Fruit fly (Drosophila melanogaster) whole organism, embryonic: ENCODE measurements around the gene MED14.

ENCODE experiments used
- Adf1 ChIP-seq: fragments of 200-800 bp; sonication (Bioruptor generic); IDR thresholded peaks from 2 replicates; pipeline ENCODE4 v1.3.6; 2022; ENCODE audit warnings: missing biosample characterization, missing genetic modification characterization
- Bteb2 ChIP-seq: fragments of 200-800 bp; sonication (Bioruptor generic); optimal IDR thresholded peaks from 2 replicates; lab custom pipeline; 2016; ENCODE audit warnings: missing biosample characterization, missing genetic modification characterization
- CG10267 ChIP-seq: fragments of 200-800 bp; sonication (Bioruptor generic); optimal IDR thresholded peaks from 2 replicates; lab custom pipeline; 2018; ENCODE audit warnings: missing biosample characterization, mild to moderate bottlenecking, missing genetic modification characterization, moderate library complexity
- CG10366 ChIP-seq: fragments of 200-800 bp; sonication (Bioruptor generic); IDR thresholded peaks from 2 replicates; pipeline ENCODE4 v1.3.6; 2022; ENCODE audit warnings: missing biosample characterization, missing genetic modification characterization
- CG12071 ChIP-seq: fragments of 200-800 bp; sonication (Bioruptor generic); optimal IDR thresholded peaks from 3 replicates; lab custom pipeline; 2018; ENCODE audit warnings: missing biosample characterization, mild to moderate bottlenecking, missing genetic modification characterization
- CG12659 ChIP-seq: fragments of 200-800 bp; sonication (Bioruptor generic); optimal IDR thresholded peaks from 3 replicates; lab custom pipeline; 2017; ENCODE audit warnings: mild to moderate bottlenecking, missing biosample characterization, missing genetic modification reagents, missing genetic modification characterization
- CG13287 ChIP-seq: fragments of 200-800 bp; sonication (Bioruptor generic); IDR thresholded peaks from 2 replicates; pipeline ENCODE4 v1.3.6; 2022; ENCODE audit warnings: missing biosample characterization, missing genetic modification characterization; ENCODE audit not compliant: partially characterized antibody
- CG14667 ChIP-seq: fragments of 200-800 bp; sonication (Bioruptor generic); IDR thresholded peaks from 2 replicates; pipeline ENCODE4 v1.3.6; 2022; ENCODE audit warnings: missing biosample characterization, missing genetic modification characterization
- CG15269 ChIP-seq: fragments of 200-800 bp; sonication (Bioruptor generic); optimal IDR thresholded peaks from 2 replicates; lab custom pipeline; 2018; ENCODE audit warnings: missing biosample characterization, mild to moderate bottlenecking, missing genetic modification characterization, moderate library complexity
- CG32532 ChIP-seq: fragments of 200-800 bp; sonication (Bioruptor generic); IDR thresholded peaks from 2 replicates; pipeline ENCODE4 v1.3.6; 2022; ENCODE audit warnings: missing biosample characterization, missing genetic modification characterization
- CG42726 ChIP-seq: fragments of 200-800 bp; sonication (Bioruptor generic); IDR thresholded peaks from 2 replicates; pipeline ENCODE4 v1.3.6; 2022; ENCODE audit warnings: missing biosample characterization, missing genetic modification characterization; ENCODE audit not compliant: partially characterized antibody
- CG4404 ChIP-seq: fragments of 200-800 bp; sonication (Bioruptor generic); IDR thresholded peaks from 2 replicates; pipeline ENCODE4 v1.3.6; 2022; ENCODE audit warnings: missing biosample characterization, missing genetic modification characterization
- CG4617 ChIP-seq: fragments of 200-800 bp; sonication (Bioruptor generic); optimal IDR thresholded peaks from 3 replicates; lab custom pipeline; 2016; ENCODE audit warnings: missing biosample characterization, missing genetic modification characterization, borderline replicate concordance
- CG4854 ChIP-seq: fragments of 200-800 bp; sonication (Bioruptor generic); optimal IDR thresholded peaks from 2 replicates; lab custom pipeline; 2016; ENCODE audit warnings: missing biosample characterization, missing genetic modification characterization, inconsistent platforms
- CG6791 ChIP-seq: fragments of 200-800 bp; sonication (Bioruptor generic); IDR thresholded peaks from 3 replicates; pipeline ENCODE4 v1.3.6; 2022; ENCODE audit warnings: missing biosample characterization, missing genetic modification characterization; ENCODE audit not compliant: partially characterized antibody
- CG7839 ChIP-seq: fragments of 200-800 bp; sonication (Bioruptor generic); optimal IDR thresholded peaks from 3 replicates; lab custom pipeline; 2018; ENCODE audit warnings: missing biosample characterization, mild to moderate bottlenecking, missing genetic modification characterization, moderate library complexity
- CG9437 ChIP-seq: fragments of 200-800 bp; sonication (Bioruptor generic); optimal IDR thresholded peaks from 2 replicates; lab custom pipeline; 2018; ENCODE audit warnings: missing biosample characterization, mild to moderate bottlenecking, missing genetic modification characterization
- E2f1 ChIP-seq: fragments of 200-800 bp; sonication (Bioruptor generic); IDR thresholded peaks from 2 replicates; pipeline ENCODE4 v1.3.6; 2022; ENCODE audit warnings: missing biosample characterization, missing genetic modification characterization
- GATAe ChIP-seq: fragments of 200-800 bp; sonication (Bioruptor generic); conservative IDR thresholded peaks from 2 replicates; pipeline ENCODE4 v1.3.6; 2022; ENCODE audit warnings: missing biosample characterization, missing genetic modification characterization
- Hmr ChIP-seq: fragments of 200-800 bp; sonication (Bioruptor generic); optimal IDR thresholded peaks from 3 replicates; lab custom pipeline; 2017; ENCODE audit warnings: mild to moderate bottlenecking, missing biosample characterization, missing genetic modification reagents, missing genetic modification characterization
- Hr39 ChIP-seq: fragments of >200 bp; optimal IDR thresholded peaks from 2 replicates; lab custom pipeline; 2017
- MBD-R2 ChIP-seq: fragments of 200-800 bp; sonication (Bioruptor generic); IDR thresholded peaks from 2 replicates; pipeline ENCODE4 v1.3.6; 2022; ENCODE audit warnings: missing biosample characterization, missing genetic modification characterization
- Mes4 ChIP-seq: fragments of 200-800 bp; sonication (Bioruptor generic); optimal IDR thresholded peaks from 2 replicates; lab custom pipeline; 2016; ENCODE audit warnings: missing biosample characterization, missing genetic modification characterization
- Nf-YB ChIP-seq: fragments of 200-800 bp; sonication (Bioruptor generic); optimal IDR thresholded peaks from 3 replicates; lab custom pipeline; 2019; ENCODE audit warnings: missing biosample characterization, mild to moderate bottlenecking, missing genetic modification characterization, moderate library complexity
- NfI ChIP-seq: fragments of 200-800 bp; sonication (Bioruptor generic); optimal IDR thresholded peaks from 3 replicates; lab custom pipeline; 2018; ENCODE audit warnings: missing biosample characterization, mild to moderate bottlenecking, missing genetic modification characterization, moderate library complexity
- Sin3A ChIP-seq: fragments of >200 bp; optimal IDR thresholded peaks from 2 replicates; lab custom pipeline; 2018
- Tbp ChIP-seq: fragments of >200 bp; optimal IDR thresholded peaks from 2 replicates; lab custom pipeline; 2018; ENCODE audit warnings: missing biosample characterization, missing genetic modification characterization
- crc ChIP-seq: fragments of 200-800 bp; sonication (Bioruptor generic); optimal IDR thresholded peaks from 2 replicates; lab custom pipeline; 2016; ENCODE audit warnings: missing biosample characterization, missing genetic modification characterization
- croc ChIP-seq: fragments of 200-800 bp; sonication (Bioruptor generic); conservative IDR thresholded peaks from 3 replicates; pipeline ENCODE4 v1.3.6; 2022; ENCODE audit warnings: missing biosample characterization, missing genetic modification characterization
- crp ChIP-seq, 2 experiments: fragments of 200-800 bp; sonication (Bioruptor generic); optimal IDR thresholded peaks; 2 replicates in 1 of 2; 3 replicates in 1 of 2; lab custom pipeline; 2017; ENCODE audit warnings: missing biosample characterization in 2 of 2, missing genetic modification characterization in 2 of 2, mild to moderate bottlenecking in 1 of 2, moderate library complexity in 1 of 2
- disco-r ChIP-seq: fragments of 200-800 bp; sonication (Bioruptor generic); optimal IDR thresholded peaks from 2 replicates; lab custom pipeline; 2016; ENCODE audit warnings: missing biosample characterization, missing genetic modification characterization
- dpn ChIP-seq, 2 experiments: fragments of 200-800 bp; sonication (Bioruptor generic); optimal IDR thresholded peaks; 3 replicates each; lab custom pipeline; 2016; ENCODE audit warnings: missing biosample characterization in 2 of 2, missing genetic modification characterization in 2 of 2
- dysf ChIP-seq: fragments of 200-800 bp; sonication (Bioruptor generic); IDR thresholded peaks from 3 replicates; pipeline ENCODE4 v1.3.6; 2022; ENCODE audit warnings: missing biosample characterization, missing genetic modification characterization
- ems ChIP-seq: fragments of 200-800 bp; sonication (Bioruptor generic); optimal IDR thresholded peaks from 3 replicates; lab custom pipeline; 2016; ENCODE audit warnings: missing biosample characterization, missing genetic modification characterization
- esg ChIP-seq: fragments of 200-800 bp; sonication (Bioruptor generic); conservative IDR thresholded peaks from 2 replicates; pipeline ENCODE4 v1.3.6; 2022; ENCODE audit warnings: missing biosample characterization, missing genetic modification characterization
- ewg ChIP-seq: fragments of 200-800 bp; sonication (Bioruptor generic); optimal IDR thresholded peaks from 3 replicates; lab custom pipeline; 2017; ENCODE audit warnings: mild to moderate bottlenecking, missing biosample characterization, missing genetic modification reagents, missing genetic modification characterization
- fu2 ChIP-seq: fragments of 200-800 bp; sonication (Bioruptor generic); optimal IDR thresholded peaks from 2 replicates; lab custom pipeline; 2016; ENCODE audit warnings: missing biosample characterization, missing genetic modification characterization
- gsb ChIP-seq: fragments of 200-800 bp; sonication (Bioruptor generic); IDR thresholded peaks from 2 replicates; pipeline ENCODE4 v1.3.6; 2022; ENCODE audit warnings: missing biosample characterization, missing genetic modification characterization
- gsb-n ChIP-seq: fragments of 200-800 bp; sonication (Bioruptor generic); optimal IDR thresholded peaks from 3 replicates; lab custom pipeline; 2018; ENCODE audit warnings: missing biosample characterization, mild to moderate bottlenecking, missing genetic modification characterization
- inv ChIP-seq: fragments of 200-800 bp; sonication (Bioruptor generic); IDR thresholded peaks from 2 replicates; pipeline ENCODE4 v1.3.6; 2022; ENCODE audit warnings: missing biosample characterization, missing genetic modification characterization; ENCODE audit not compliant: partially characterized antibody
- jigr1 ChIP-seq: fragments of 200-800 bp; sonication (Bioruptor generic); IDR thresholded peaks from 3 replicates; pipeline ENCODE4 v1.3.6; 2022; ENCODE audit warnings: missing biosample characterization, missing genetic modification characterization
- luna ChIP-seq: fragments of 200-800 bp; sonication (Bioruptor generic); optimal IDR thresholded peaks from 2 replicates; lab custom pipeline; 2016; ENCODE audit warnings: missing biosample characterization, missing genetic modification characterization
- odd ChIP-seq: fragments of 200-800 bp; sonication (Bioruptor generic); optimal IDR thresholded peaks from 2 replicates; lab custom pipeline; 2017; ENCODE audit warnings: missing biosample characterization, mild to moderate bottlenecking, missing genetic modification characterization
- repo ChIP-seq: fragments of 200-800 bp; sonication (Bioruptor generic); optimal IDR thresholded peaks from 2 replicates; lab custom pipeline; 2016; ENCODE audit warnings: missing biosample characterization, missing genetic modification characterization
- scrt ChIP-seq: fragments of 200-800 bp; sonication (Bioruptor generic); optimal IDR thresholded peaks from 2 replicates; lab custom pipeline; 2018; ENCODE audit warnings: missing biosample characterization, mild to moderate bottlenecking, missing genetic modification characterization, moderate library complexity
- sens ChIP-seq: fragments of 200-800 bp; sonication (Bioruptor generic); peaks from one replicate; lab custom pipeline; 2016; ENCODE audit warnings: missing biosample characterization, missing genetic modification characterization
- ssp ChIP-seq: fragments of 200-800 bp; sonication (Bioruptor generic); IDR thresholded peaks from 2 replicates; pipeline ENCODE4 v1.3.6; 2022; ENCODE audit warnings: missing biosample characterization, missing genetic modification characterization
- trem ChIP-seq: fragments of 200-800 bp; optimal IDR thresholded peaks from 3 replicates; lab custom pipeline; 2019; ENCODE audit warnings: missing biosample characterization, mild to moderate bottlenecking, missing genetic modification characterization, moderate library complexity
- twi ChIP-seq: fragments of 200-800 bp; optimal IDR thresholded peaks from 2 replicates; lab custom pipeline; 2019; ENCODE audit warnings: missing biosample characterization, mild to moderate bottlenecking, missing genetic modification characterization, moderate library complexity

The MED14 gene

DNA sequence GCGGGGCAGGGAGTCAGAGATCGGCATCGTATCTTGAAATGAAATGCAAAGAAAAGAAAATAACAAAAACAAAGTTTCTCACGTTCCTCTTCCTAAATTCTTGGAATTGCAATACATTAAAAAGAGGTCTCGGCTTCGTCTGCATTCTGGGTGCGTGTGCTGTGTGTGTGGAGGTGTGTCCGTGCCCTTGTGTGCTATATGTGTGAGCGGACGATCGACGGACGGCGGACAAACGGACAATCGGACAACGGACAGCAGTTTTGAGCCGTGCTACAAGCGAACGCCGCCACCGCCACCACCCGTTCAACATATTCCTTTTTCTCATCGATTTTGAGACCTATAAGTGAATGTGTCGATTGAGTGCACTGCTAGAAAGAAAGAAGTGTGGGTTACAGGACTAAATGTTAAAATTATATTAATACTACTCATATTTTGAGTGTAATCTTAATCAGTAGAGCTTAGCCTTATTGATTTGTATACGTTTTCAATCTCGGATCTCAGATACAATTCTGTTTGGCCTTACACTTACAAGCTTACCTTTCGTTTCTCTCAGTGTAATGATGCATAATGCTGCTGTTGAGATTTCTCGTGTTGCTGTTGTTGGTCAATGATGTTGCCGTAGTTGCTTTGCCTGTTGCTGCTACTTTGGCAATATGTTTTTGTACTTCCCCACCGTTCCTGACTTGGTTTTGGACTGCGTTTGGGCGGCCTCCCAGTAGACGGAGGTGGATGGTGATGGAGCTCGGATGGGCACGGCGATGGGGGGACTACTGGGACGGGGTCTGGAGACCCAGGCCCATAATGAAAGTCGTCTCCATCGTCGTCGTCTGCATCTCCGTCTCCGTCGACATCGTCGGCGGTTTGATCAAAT is 28.3 kb downstream of the MED14 start (continued):
- TF ChIP-seq CG6791 (GFP tag; lab: Robert Waterston, UW), result no peak
- TF ChIP-seq ssp (GFP tag; lab: Robert Waterston, UW), result peak; percentile 42
- TF ChIP-seq ems (GFP tag; lab: Kevin White, UChicago), result peak; percentile 59
- TF ChIP-seq CG14667 (GFP tag; lab: Robert Waterston, UW), result peak; percentile 45; the same call in 1 of the 2 replicates
- peak; percentile 71 for TF ChIP-seq Mes4 (GFP tag; lab: Kevin White, UChicago)
- TF ChIP-seq E2f1 (GFP tag; lab: Robert Waterston, UW), result peak; percentile 50; the same call in 1 of the 2 replicates
- peak; percentile 89 for TF ChIP-seq gsb-n (tag; lab: Kevin White, UChicago)
- TF ChIP-seq GATAe, result no peak
- TF ChIP-seq fu2 (GFP tag; lab: Kevin White, UChicago), result peak; percentile 6
- TF ChIP-seq dpn (GFP tag; optimal IDR thresholded peaks at IDR 0.05; lab: Kevin White, UChicago), result peak; percentile 50 to 64
- TF ChIP-seq inv (GFP tag; lab: Robert Waterston, UW), result no peak
- no peak for TF ChIP-seq Sin3A (lab: Kevin White, UChicago)
- no peak for TF ChIP-seq luna
- peak; percentile 32 for TF ChIP-seq CG12659 (GFP tag; lab: Kevin White, UChicago)
- TF ChIP-seq CG13287, result no peak
- TF ChIP-seq CG32532, result no peak
- TF ChIP-seq jigr1, result peak; percentile 54; the same call in 1 of the 3 replicates
- TF ChIP-seq NfI (GFP tag; lab: Kevin White, UChicago), result peak; percentile 32
- no peak for TF ChIP-seq Bteb2 (GFP tag; lab: Kevin White, UChicago)
- peak; percentile 76 for TF ChIP-seq CG4617
- no peak for TF ChIP-seq MBD-R2 (GFP tag; lab: Robert Waterston, UW)
- TF ChIP-seq CG12071, result no peak
- TF ChIP-seq odd, result peak; percentile 54
- TF ChIP-seq trem, result peak; percentile 90
- no peak for TF ChIP-seq Tbp
- peak; percentile 65 for TF ChIP-seq esg (GFP tag; lab: Robert Waterston, UW)
- TF ChIP-seq CG7839 (tag; lab: Kevin White, UChicago), result peak; percentile 84
- peak; percentile 91 for TF ChIP-seq twi (tag; lab: Kevin White, UChicago)
- TF ChIP-seq CG4404 (GFP tag; lab: Robert Waterston, UW), result peak; percentile 92
- TF ChIP-seq scrt (GFP tag; lab: Kevin White, UChicago), result peak; percentile 40
- TF ChIP-seq CG9437 (GFP tag; lab: Kevin White, UChicago), result peak; percentile 31
- no peak for TF ChIP-seq CG42726 (GFP tag; lab: Robert Waterston, UW)
- peak; percentile 84 for TF ChIP-seq croc
- peak; percentile 98 for TF ChIP-seq sens (GFP tag; lab: Kevin White, UChicago)
- peak; percentile 69 for TF ChIP-seq CG4854 (GFP tag; lab: Kevin White, UChicago)
- peak; percentile 89 for TF ChIP-seq CG10267 (tag; lab: Kevin White, UChicago)
- TF ChIP-seq gsb, result no peak
- peak in 1 of 2 experiments; percentile 30 for TF ChIP-seq crp (GFP tag; optimal IDR thresholded peaks at IDR 0.05; lab: Kevin White, UChicago)
- peak; percentile 52; the same call in 1 of the 3 replicates for TF ChIP-seq dysf
- TF ChIP-seq Hmr (GFP tag; lab: Kevin White, UChicago), result no peak
- no peak for TF ChIP-seq crc (GFP tag; lab: Kevin White, UChicago)
- peak; percentile 69 for TF ChIP-seq Nf-YB (GFP tag; lab: Kevin White, UChicago)
- TF ChIP-seq disco-r (GFP tag; lab: Kevin White, UChicago), result peak; percentile 31
- TF ChIP-seq Adf1 (GFP tag; lab: Robert Waterston, UW), result no peak
- peak; percentile 60 for TF ChIP-seq repo (GFP tag; lab: Kevin White, UChicago)
- peak; percentile 61 for TF ChIP-seq ewg (GFP tag; lab: Kevin White, UChicago)
- no peak for TF ChIP-seq Hr39 (lab: Kevin White, UChicago)
- TF ChIP-seq CG15269 (tag; lab: Kevin White, UChicago), result peak; percentile 44
- peak; percentile 42; the same call in 1 of the 2 replicates for TF ChIP-seq CG10366 (GFP tag; lab: Robert Waterston, UW)
